Worm (Caenorhabditis elegans): ENCODE data around the gene pxf-1.

DNA sequence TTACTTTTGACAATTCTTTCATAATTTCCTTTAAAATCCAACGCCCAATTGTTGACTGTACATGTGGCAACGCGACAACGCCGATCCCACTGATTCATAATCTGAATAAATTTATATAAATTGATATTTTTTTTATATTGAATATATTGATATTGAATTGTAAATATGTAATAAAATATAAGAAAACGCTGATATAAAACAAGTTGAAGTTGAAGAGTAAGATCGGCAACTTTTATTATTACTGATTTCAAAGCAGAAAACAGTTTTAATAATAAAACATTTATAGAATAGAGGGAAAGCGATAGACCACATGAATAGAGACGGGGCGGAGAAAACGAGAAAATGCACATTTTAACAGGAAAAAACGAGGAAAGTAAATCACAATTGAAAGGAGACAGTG, 45.1 kb upstream of the pxf-1 start, which contains the start of gene qns-1:
- TF ChIP-seq let-607 (tag; optimal IDR thresholded peaks at IDR 0.05) (no peak), attf-3 (GFP tag; conservative IDR thresholded peaks at IDR 0.05) (no peak), F10E7.11 (tag; optimal IDR thresholded peaks at IDR 0.05) (no peak), hmg-1.2 (GFP tag; IDR thresholded peaks at IDR 0.05) (no peak), nhr-90 (tag; optimal IDR thresholded peaks at IDR 0.05) (no peak), pha-4 (tag; optimal IDR thresholded peaks at IDR 0.05) (no peak), dox-1 (GFP tag; IDR thresholded peaks at IDR 0.05) (no peak), ztf-28 (GFP tag; IDR thresholded peaks at IDR 0.05) (no peak), ZK185.1 (tag; optimal IDR thresholded peaks at IDR 0.05; ENCODE audit: poor library complexity, severe bottlenecking) (no peak), Y53G8AR.9 (GFP tag; conservative IDR thresholded peaks at IDR 0.05) (no peak), F22D6.2 (tag; optimal IDR thresholded peaks at IDR 0.05) (no peak), lag-1 (GFP tag; IDR thresholded peaks at IDR 0.05) (no peak)

Measured in whole organism, young adult.